Worm (Caenorhabditis elegans) whole organism, L4 larva: ENCODE results near the gene F07F6.2.

ENCODE experiments used
- F26F4.8 ChIP-seq: fragments of 200-800 bp; sonication (Bioruptor generic); conservative IDR thresholded peaks from 2 replicates; pipeline ENCODE4 v1.3.6; 2022; ENCODE audit warnings: missing genetic modification characterization, missing compliant biosample characterization
- T26A8.4 ChIP-seq: fragments of 200-800 bp; sonication (Bioruptor generic); IDR thresholded peaks from 2 replicates; pipeline ENCODE4 v1.3.6; 2022; ENCODE audit warnings: missing genetic modification characterization, missing compliant biosample characterization
- Y48G9A.11 ChIP-seq: fragments of 200-800 bp; sonication (Bioruptor generic); IDR thresholded peaks from 2 replicates; pipeline ENCODE4 v1.3.6; 2022; ENCODE audit warnings: missing genetic modification reagents, missing genetic modification characterization, missing compliant biosample characterization
- aha-1 ChIP-seq: fragments of 150-350 bp; peaks from one replicate; lab custom pipeline; 2014; ENCODE audit warnings: missing biosample characterization, missing genetic modification characterization
- aly-2 ChIP-seq: sonication (generic microtip); optimal IDR thresholded peaks from 2 replicates; lab custom pipeline; 2018; ENCODE audit warnings: missing biosample characterization, missing genetic modification characterization
- ama-1 ChIP-seq: fragments of 150-350 bp; optimal IDR thresholded peaks from 2 replicates; lab custom pipeline; 2014; ENCODE audit warnings: inconsistent platforms, mixed read lengths
- ceh-28 ChIP-seq: fragments of 150-350 bp; optimal IDR thresholded peaks from 2 replicates; lab custom pipeline; 2014; ENCODE audit warnings: missing biosample characterization, missing genetic modification reagents, missing genetic modification characterization
- daf-16 ChIP-seq, 3 experiments: sonication (generic microtip); optimal IDR thresholded peaks; 2 replicates each; lab custom pipeline; 2016 to 2017; ENCODE audit warnings: missing genetic modification characterization in 3 of 3, missing genetic modification reagents in 3 of 3, mild to moderate bottlenecking in 2 of 3, missing compliant biosample characterization in 2 of 3, missing biosample characterization in 1 of 3, moderate library complexity in 1 of 3
- dmd-9 ChIP-seq: fragments of 200-800 bp; sonication (Bioruptor generic); IDR thresholded peaks from 2 replicates; pipeline ENCODE4 v1.3.6; 2022; ENCODE audit warnings: missing genetic modification reagents, missing genetic modification characterization, missing compliant biosample characterization
- dpl-1 ChIP-seq: fragments of 150-350 bp; optimal IDR thresholded peaks from 2 replicates; lab custom pipeline; 2014; ENCODE audit warnings: missing biosample characterization, missing genetic modification reagents, missing genetic modification characterization
- dve-1 ChIP-seq: sonication (generic microtip); optimal IDR thresholded peaks from 2 replicates; lab custom pipeline; 2017; ENCODE audit warnings: antibody characterized with exemption, mild to moderate bottlenecking, missing genetic modification characterization, missing compliant biosample characterization; ENCODE audit not compliant: insufficient read depth
- fos-1 ChIP-seq: fragments of 150-350 bp; optimal IDR thresholded peaks from 2 replicates; lab custom pipeline; 2014; ENCODE audit warnings: missing biosample characterization, missing genetic modification characterization
- gei-8 ChIP-seq: fragments of 200-800 bp; sonication (Bioruptor generic); optimal IDR thresholded peaks from 2 replicates; lab custom pipeline; 2018; ENCODE audit warnings: mild to moderate bottlenecking, missing genetic modification characterization, missing compliant biosample characterization
- hif-1 ChIP-seq, 2 experiments: sonication (generic microtip); optimal IDR thresholded peaks; 2 replicates each; lab custom pipeline; 2016 to 2017; ENCODE audit warnings: missing compliant biosample characterization in 2 of 2, missing genetic modification characterization in 2 of 2, missing genetic modification reagents in 2 of 2, missing genotype in 2 of 2, mild to moderate bottlenecking in 1 of 2
- hlh-11 ChIP-seq: fragments of 200-800 bp; sonication (Bioruptor generic); optimal IDR thresholded peaks from 2 replicates; lab custom pipeline; 2018; ENCODE audit warnings: mild to moderate bottlenecking, missing genetic modification characterization, missing compliant biosample characterization
- hlh-30 ChIP-seq: sonication (generic microtip); optimal IDR thresholded peaks from 2 replicates; lab custom pipeline; 2017; ENCODE audit warnings: antibody characterized with exemption, mild to moderate bottlenecking, missing genetic modification characterization, missing compliant biosample characterization; ENCODE audit not compliant: insufficient read depth
- lin-29 ChIP-seq: fragments of 200-800 bp; sonication (Bioruptor generic); IDR thresholded peaks from 2 replicates; pipeline ENCODE4 v1.3.6; 2022; ENCODE audit warnings: missing genetic modification reagents, missing genetic modification characterization, missing compliant biosample characterization
- lin-38 ChIP-seq: fragments of 200-800 bp; sonication (Bioruptor generic); IDR thresholded peaks from 2 replicates; pipeline ENCODE4 v1.3.6; 2022; ENCODE audit warnings: missing genetic modification reagents, missing genetic modification characterization, missing compliant biosample characterization
- lin-39 ChIP-seq: fragments of 150-350 bp; optimal IDR thresholded peaks from 2 replicates; lab custom pipeline; 2014; ENCODE audit warnings: missing biosample characterization, missing genetic modification reagents, missing genetic modification characterization
- lsy-2 ChIP-seq, 2 experiments: fragments of 150-350 bp in 1 of 2; sonication (generic microtip) in 1 of 2; optimal IDR thresholded peaks; 2 replicates each; lab custom pipeline; 2014 to 2017; ENCODE audit warnings: missing biosample characterization in 2 of 2, missing genetic modification characterization in 2 of 2
- mep-1 ChIP-seq: fragments of 150-350 bp; sonication (generic microtip); optimal IDR thresholded peaks from 3 replicates; lab custom pipeline; 2014; ENCODE audit warnings: missing biosample characterization, missing genetic modification characterization
- mes-2 ChIP-seq: sonication (generic microtip); optimal IDR thresholded peaks from 2 replicates; lab custom pipeline; 2016; ENCODE audit warnings: missing genotype, mild to moderate bottlenecking, missing genetic modification characterization, missing compliant biosample characterization; ENCODE audit not compliant: poor library complexity, severe bottlenecking
- mxl-2 ChIP-seq: fragments of 200-800 bp; sonication (Bioruptor generic); conservative IDR thresholded peaks from 2 replicates; pipeline ENCODE4 v1.3.6; 2022; ENCODE audit warnings: missing genetic modification reagents, missing genetic modification characterization, missing compliant biosample characterization
- mxl-3 ChIP-seq: fragments of 200-800 bp; sonication (Bioruptor generic); optimal IDR thresholded peaks from 2 replicates; lab custom pipeline; 2018; ENCODE audit warnings: mild to moderate bottlenecking, missing genetic modification characterization, missing compliant biosample characterization
- nhr-102 ChIP-seq: sonication (generic microtip); optimal IDR thresholded peaks from 2 replicates; lab custom pipeline; 2016; ENCODE audit warnings: mild to moderate bottlenecking, missing genetic modification characterization, moderate library complexity, missing compliant biosample characterization
- nhr-42 ChIP-seq: fragments of 200-800 bp; sonication (Bioruptor generic); IDR thresholded peaks from 2 replicates; pipeline ENCODE4 v1.3.6; 2022; ENCODE audit warnings: missing genetic modification characterization, missing compliant biosample characterization
- nhr-6 ChIP-seq: fragments of 150-350 bp; optimal IDR thresholded peaks from 2 replicates; lab custom pipeline; 2014; ENCODE audit warnings: missing biosample characterization, missing genetic modification characterization
- pqm-1 ChIP-seq: sonication (generic microtip); optimal IDR thresholded peaks from 2 replicates; lab custom pipeline; 2017; ENCODE audit warnings: missing biosample characterization, missing genetic modification characterization
- saeg-2 ChIP-seq: fragments of 200-800 bp; sonication (Bioruptor generic); IDR thresholded peaks from 2 replicates; pipeline ENCODE4 v1.3.6; 2022; ENCODE audit warnings: missing genetic modification reagents, missing genetic modification characterization, missing compliant biosample characterization
- sdz-12 ChIP-seq: fragments of 200-800 bp; sonication (Bioruptor generic); optimal IDR thresholded peaks from 2 replicates; lab custom pipeline; 2018; ENCODE audit warnings: mild to moderate bottlenecking, missing genetic modification characterization, missing compliant biosample characterization
- set-16 ChIP-seq: fragments of 200-800 bp; sonication (Bioruptor generic); IDR thresholded peaks from 2 replicates; pipeline ENCODE4 v1.3.6; 2022; ENCODE audit warnings: missing genetic modification reagents, missing genetic modification characterization, missing compliant biosample characterization
- snpc-4 ChIP-seq: fragments of 150-350 bp; optimal IDR thresholded peaks from 2 replicates; lab custom pipeline; 2014; ENCODE audit warnings: missing biosample characterization, missing genetic modification characterization
- spr-1 ChIP-seq: sonication (generic microtip); optimal IDR thresholded peaks from 2 replicates; lab custom pipeline; 2016; ENCODE audit warnings: mild to moderate bottlenecking, missing genetic modification characterization, missing compliant biosample characterization
- spr-3 ChIP-seq: fragments of 200-800 bp; sonication (Bioruptor generic); optimal IDR thresholded peaks from 2 replicates; lab custom pipeline; 2018; ENCODE audit warnings: mild to moderate bottlenecking, missing genetic modification characterization, missing compliant biosample characterization
- tra-1 ChIP-seq: fragments of 200-800 bp; sonication (Bioruptor generic); IDR thresholded peaks from 2 replicates; pipeline ENCODE4 v1.3.6; 2022; ENCODE audit warnings: missing genetic modification reagents, missing genetic modification characterization, missing compliant biosample characterization
- unc-62 ChIP-seq, 3 experiments: fragments of 150-350 bp in 1 of 3; sonication (generic microtip); optimal IDR thresholded peaks in 2 of 3; peaks in 1 of 3; 1 replicate in 1 of 3; 2 replicates in 2 of 3; lab custom pipeline; 2014 to 2017; ENCODE audit warnings: missing biosample characterization in 3 of 3, missing genetic modification characterization in 3 of 3, missing genetic modification reagents in 3 of 3, missing genotype in 1 of 3
- zfp-3 ChIP-seq: fragments of 200-800 bp; sonication (Bioruptor generic); conservative IDR thresholded peaks from 2 replicates; pipeline ENCODE4 v1.3.6; 2022; ENCODE audit warnings: missing genetic modification reagents, missing genetic modification characterization, missing compliant biosample characterization
- ztf-7 ChIP-seq: fragments of 150-350 bp; optimal IDR thresholded peaks from 2 replicates; lab custom pipeline; 2014; ENCODE audit warnings: missing biosample characterization, missing genetic modification characterization

F07F6.2 gene

ce11 chrII:5429522-5430257 lies at the start of gene F07F6.2, which contains the start of gene F07F6.4:
Gene F07F6.2 (plus strand): TSS chrII:5430207.
Gene F07F6.4 (minus strand): TSS chrII:5429572.
- no peak for TF ChIP-seq hlh-30
- TF ChIP-seq tra-1 (GFP tag; lab: Robert Waterston, UW), result no peak
- TF ChIP-seq lin-38, result peak; percentile 46; the same call in 1 of the 2 replicates
- no peak for TF ChIP-seq fos-1 (tag; lab: Kevin White, UChicago)
- TF ChIP-seq snpc-4 (tag; lab: Kevin White, UChicago), result no peak
- TF ChIP-seq ztf-7 (tag; lab: Kevin White, UChicago), result no peak
- TF ChIP-seq dmd-9 (GFP tag; lab: Robert Waterston, UW), result no peak
- TF ChIP-seq hif-1 (tag; optimal IDR thresholded peaks at IDR 0.05; lab: Kevin White, UChicago), result no peak
- TF ChIP-seq nhr-42 (GFP tag; lab: Robert Waterston, UW), result no peak
- no peak for TF ChIP-seq ama-1 (lab: Kevin White, UChicago)
- peak; percentile 27 for TF ChIP-seq pqm-1 (tag; lab: Kevin White, UChicago)
- TF ChIP-seq dve-1 (tag; lab: Kevin White, UChicago), result peak; percentile 39
- no peak for TF ChIP-seq hlh-11 (tag; lab: Kevin White, UChicago)
- no peak for TF ChIP-seq zfp-3 (GFP tag; lab: Robert Waterston, UW)
- no peak for TF ChIP-seq Y48G9A.11 (GFP tag; lab: Robert Waterston, UW)
- peak; percentile 27 for TF ChIP-seq mep-1
- no peak for TF ChIP-seq aly-2 (tag; lab: Kevin White, UChicago)
- TF ChIP-seq saeg-2 (GFP tag; lab: Robert Waterston, UW), result no peak
- TF ChIP-seq spr-3, result no peak
- TF ChIP-seq nhr-102 (tag; lab: Kevin White, UChicago), result no peak
- TF ChIP-seq F26F4.8 (GFP tag; lab: Robert Waterston, UW), result no peak
- peak; percentile 15 for TF ChIP-seq nhr-6 (tag; lab: Kevin White, UChicago)
- peak; percentile 68 for TF ChIP-seq mes-2 (tag; lab: Kevin White, UChicago)
- TF ChIP-seq T26A8.4 (GFP tag; lab: Robert Waterston, UW), result no peak
- TF ChIP-seq gei-8, result no peak
- peak; percentile 7 for TF ChIP-seq mxl-3
- peak; percentile 59 for TF ChIP-seq dpl-1 (GFP tag; lab: Kevin White, UChicago)
- TF ChIP-seq unc-62 (GFP tag; optimal IDR thresholded peaks at IDR 0.05 in 1 of 2; lab: Kevin White, UChicago), result no peak
- no peak for TF ChIP-seq unc-62 (tag; optimal IDR thresholded peaks at IDR 0.05; lab: Kevin White, UChicago)
- TF ChIP-seq aha-1, result peak; percentile 90
- no peak for TF ChIP-seq sdz-12 (GFP tag; lab: Kevin White, UChicago)
- no peak for TF ChIP-seq spr-1 (tag; lab: Kevin White, UChicago)
- TF ChIP-seq lsy-2 (tag; optimal IDR thresholded peaks at IDR 0.05; lab: Kevin White, UChicago), result peak in 1 of 2 experiments; percentile 64
- no peak for TF ChIP-seq ceh-28 (tag; lab: Kevin White, UChicago)

ce11 chrII:5384282-5384681 lies 45.7 kb upstream of the F07F6.2 start:
- TF ChIP-seq mxl-2 (GFP tag; lab: Robert Waterston, UW), result no peak
- TF ChIP-seq daf-16 (GFP tag; optimal IDR thresholded peaks at IDR 0.05; lab: Kevin White, UChicago), result no peak
- peak; percentile 22 for TF ChIP-seq daf-16 (tag; optimal IDR thresholded peaks at IDR 0.05; lab: Kevin White, UChicago)
- TF ChIP-seq, all 104 proteins: peak for 1

- TF ChIP-seq lin-29 (GFP tag; lab: Robert Waterston, UW) (no peak), aha-1 (peak; percentile 11), lin-38 (0 out of 2 replicates have a peak, but pooled peaks have one; percentile 16), ama-1 (lab: Kevin White, UChicago) (peak; percentile 0), mep-1 (peak; percentile 25), set-16 (GFP tag; lab: Robert Waterston, UW) (no peak), lin-39 (tag; lab: Kevin White, UChicago) (no peak)
- TF ChIP-seq, all 104 proteins: peak for 4
Observed at ce11 chrII:5387217-5387616, 42.8 kb upstream of the F07F6.2 start, which contains the start of gene ccpp-6. Gene ccpp-6 (minus strand): TSS chrII:5387317.
